Fruit fly (Drosophila melanogaster) whole organism, embryonic: ENCODE data around the gene CG42781.

ENCODE experiments used
- Antp ChIP-seq: fragments of 200-800 bp; sonication (Bioruptor generic); optimal IDR thresholded peaks from 3 replicates; lab custom pipeline; 2016; ENCODE audit warnings: missing biosample characterization, missing genetic modification characterization
- Atf-2 ChIP-seq: fragments of 200-800 bp; sonication (Bioruptor generic); optimal IDR thresholded peaks from 2 replicates; lab custom pipeline; 2016; ENCODE audit warnings: missing biosample characterization, missing genetic modification characterization
- B-H1 ChIP-seq: fragments of 200-800 bp; sonication (Bioruptor generic); IDR thresholded peaks from 3 replicates; pipeline ENCODE4 v1.3.6; 2022; ENCODE audit warnings: missing biosample characterization, missing genetic modification characterization
- CG10565 ChIP-seq: fragments of 200-800 bp; sonication (Bioruptor generic); optimal IDR thresholded peaks from 3 replicates; lab custom pipeline; 2016; ENCODE audit warnings: missing biosample characterization, mild to moderate bottlenecking, missing genetic modification characterization
- CG11398 ChIP-seq: fragments of 200-800 bp; sonication (Bioruptor generic); optimal IDR thresholded peaks from 2 replicates; lab custom pipeline; 2016; ENCODE audit warnings: missing biosample characterization, missing genetic modification characterization
- CG12071 ChIP-seq: fragments of 200-800 bp; sonication (Bioruptor generic); optimal IDR thresholded peaks from 3 replicates; lab custom pipeline; 2018; ENCODE audit warnings: missing biosample characterization, mild to moderate bottlenecking, missing genetic modification characterization
- CG12104 ChIP-seq: fragments of 200-800 bp; sonication (Bioruptor generic); optimal IDR thresholded peaks from 3 replicates; lab custom pipeline; 2016; ENCODE audit warnings: missing biosample characterization, missing genetic modification characterization
- CG12155 ChIP-seq: fragments of 200-800 bp; sonication (Bioruptor generic); optimal IDR thresholded peaks from 3 replicates; lab custom pipeline; 2016; ENCODE audit warnings: missing biosample characterization, missing genetic modification characterization
- CG14965 ChIP-seq: fragments of 200-800 bp; sonication (Bioruptor generic); optimal IDR thresholded peaks from 2 replicates; lab custom pipeline; 2016; ENCODE audit warnings: missing biosample characterization, missing genetic modification characterization, borderline replicate concordance
- CG15479 ChIP-seq: fragments of 200-800 bp; sonication (Bioruptor generic); optimal IDR thresholded peaks from 3 replicates; lab custom pipeline; 2019; ENCODE audit warnings: missing biosample characterization, mild to moderate bottlenecking, missing genetic modification characterization, moderate library complexity
- CG16815 ChIP-seq: fragments of 200-800 bp; sonication (Bioruptor generic); optimal IDR thresholded peaks from 3 replicates; lab custom pipeline; 2017; ENCODE audit warnings: missing biosample characterization, mild to moderate bottlenecking, missing genetic modification characterization
- CG17359 ChIP-seq: fragments of 200-800 bp; sonication (Bioruptor generic); optimal IDR thresholded peaks from 3 replicates; lab custom pipeline; 2018; ENCODE audit warnings: missing biosample characterization, mild to moderate bottlenecking, missing genetic modification characterization, moderate library complexity
- CG17612 ChIP-seq: fragments of 200-800 bp; sonication (Bioruptor generic); IDR thresholded peaks from 2 replicates; pipeline ENCODE4 v1.3.6; 2022; ENCODE audit warnings: missing biosample characterization, missing genetic modification characterization
- CG2199 ChIP-seq: fragments of 200-800 bp; sonication (Bioruptor generic); IDR thresholded peaks from 3 replicates; pipeline ENCODE4 v1.3.6; 2022; ENCODE audit warnings: missing biosample characterization, missing genetic modification characterization
- CG2712 ChIP-seq: fragments of 200-800 bp; optimal IDR thresholded peaks from 3 replicates; lab custom pipeline; 2019; ENCODE audit warnings: missing biosample characterization, mild to moderate bottlenecking, missing genetic modification characterization, moderate library complexity
- CG32767 ChIP-seq: fragments of 200-800 bp; sonication (Bioruptor generic); IDR thresholded peaks from 2 replicates; pipeline ENCODE4 v1.3.6; 2022; ENCODE audit warnings: missing biosample characterization, missing genetic modification characterization
- CG34422 ChIP-seq: fragments of 200-800 bp; sonication (Bioruptor generic); IDR thresholded peaks from 3 replicates; pipeline ENCODE4 v1.3.6; 2022; ENCODE audit warnings: missing biosample characterization, missing genetic modification characterization
- CG42726 ChIP-seq: fragments of 200-800 bp; sonication (Bioruptor generic); IDR thresholded peaks from 2 replicates; pipeline ENCODE4 v1.3.6; 2022; ENCODE audit warnings: missing biosample characterization, missing genetic modification characterization; ENCODE audit not compliant: partially characterized antibody
- CG4854 ChIP-seq: fragments of 200-800 bp; sonication (Bioruptor generic); optimal IDR thresholded peaks from 2 replicates; lab custom pipeline; 2016; ENCODE audit warnings: missing biosample characterization, missing genetic modification characterization, inconsistent platforms
- CG6683 ChIP-seq: fragments of 200-800 bp; sonication (Bioruptor generic); optimal IDR thresholded peaks from 2 replicates; lab custom pipeline; 2017; ENCODE audit warnings: missing biosample characterization, mild to moderate bottlenecking, missing genetic modification characterization, missing genetic modification reagents
- CG7357 ChIP-seq: fragments of 200-800 bp; sonication (Bioruptor generic); IDR thresholded peaks from 3 replicates; pipeline ENCODE4 v1.3.6; 2022; ENCODE audit warnings: missing biosample characterization, missing genetic modification characterization
- CG7556 ChIP-seq: fragments of 200-800 bp; sonication (Bioruptor generic); optimal IDR thresholded peaks from 2 replicates; lab custom pipeline; 2017; ENCODE audit warnings: missing biosample characterization, mild to moderate bottlenecking, missing genetic modification characterization
- CG7963 ChIP-seq: fragments of 200-800 bp; sonication (Bioruptor generic); IDR thresholded peaks from 3 replicates; pipeline ENCODE4 v1.3.6; 2022; ENCODE audit warnings: missing biosample characterization, missing genetic modification characterization; ENCODE audit not compliant: partially characterized antibody
- CG8765 ChIP-seq: fragments of 200-800 bp; sonication (Bioruptor generic); IDR thresholded peaks from 2 replicates; pipeline ENCODE4 v1.3.6; 2022; ENCODE audit warnings: missing biosample characterization, missing genetic modification characterization
- Doc2 ChIP-seq: fragments of 200-800 bp; sonication (Bioruptor generic); IDR thresholded peaks from 2 replicates; pipeline ENCODE4 v1.3.6; 2022; ENCODE audit warnings: missing biosample characterization, missing genetic modification characterization
- Dp ChIP-seq: fragments of 200-800 bp; sonication (Bioruptor generic); optimal IDR thresholded peaks from 2 replicates; lab custom pipeline; 2018; ENCODE audit warnings: missing biosample characterization, mild to moderate bottlenecking, missing genetic modification characterization, moderate library complexity
- Ets65A ChIP-seq: fragments of 200-800 bp; sonication (Bioruptor generic); peaks from one replicate; lab custom pipeline; 2016; ENCODE audit warnings: missing biosample characterization, missing genetic modification characterization
- NFAT ChIP-seq: fragments of 200-800 bp; sonication (Bioruptor generic); IDR thresholded peaks from 2 replicates; pipeline ENCODE4 v1.3.6; 2022; ENCODE audit warnings: missing biosample characterization, missing genetic modification characterization
- PHDP ChIP-seq: fragments of 200-800 bp; sonication (Bioruptor generic); optimal IDR thresholded peaks from 3 replicates; lab custom pipeline; 2018; ENCODE audit warnings: missing biosample characterization, mild to moderate bottlenecking, missing genetic modification characterization, moderate library complexity
- Ptx1 ChIP-seq: fragments of 200-800 bp; sonication (Bioruptor generic); IDR thresholded peaks from 2 replicates; pipeline ENCODE4 v1.3.6; 2022; ENCODE audit warnings: missing biosample characterization, missing genetic modification characterization
- cas ChIP-seq: fragments of 200-800 bp; sonication (Bioruptor generic); IDR thresholded peaks from 2 replicates; pipeline ENCODE4 v1.3.6; 2022; ENCODE audit warnings: missing biosample characterization, missing genetic modification characterization
- caup ChIP-seq: fragments of 200-800 bp; sonication (Bioruptor generic); optimal IDR thresholded peaks from 3 replicates; lab custom pipeline; 2017; ENCODE audit warnings: missing biosample characterization, mild to moderate bottlenecking, missing genetic modification characterization, moderate library complexity; ENCODE audit not compliant: severe bottlenecking
- dan ChIP-seq: fragments of 200-800 bp; sonication (Bioruptor generic); IDR thresholded peaks from 2 replicates; pipeline ENCODE4 v1.3.6; 2022; ENCODE audit warnings: missing biosample characterization, missing genetic modification characterization
- emc ChIP-seq: fragments of 200-800 bp; sonication (Bioruptor generic); optimal IDR thresholded peaks from 2 replicates; lab custom pipeline; 2016; ENCODE audit warnings: missing biosample characterization, missing genetic modification characterization
- fd96Cb ChIP-seq: fragments of 200-800 bp; sonication (Bioruptor generic); optimal IDR thresholded peaks from 2 replicates; lab custom pipeline; 2018; ENCODE audit warnings: missing biosample characterization, mild to moderate bottlenecking, missing genetic modification characterization, moderate library complexity
- grau ChIP-seq: fragments of 200-800 bp; optimal IDR thresholded peaks from 3 replicates; lab custom pipeline; 2019; ENCODE audit warnings: missing biosample characterization, mild to moderate bottlenecking, missing genetic modification characterization, moderate library complexity
- ham ChIP-seq: fragments of 200-800 bp; sonication (Bioruptor generic); IDR thresholded peaks from 2 replicates; pipeline ENCODE4 v1.3.6; 2022; ENCODE audit warnings: missing biosample characterization, missing genetic modification characterization
- her ChIP-seq: fragments of 200-800 bp; sonication (Bioruptor generic); optimal IDR thresholded peaks from 2 replicates; lab custom pipeline; 2016; ENCODE audit warnings: missing biosample characterization, missing genetic modification characterization
- hkb ChIP-seq, 2 experiments: fragments of 200-800 bp in 1 of 2; fragments of >200 bp in 1 of 2; sonication (Bioruptor generic) in 1 of 2; IDR thresholded peaks in 1 of 2; optimal IDR thresholded peaks in 1 of 2; 2 replicates each; pipeline versions ENCODE4 v1.3.6 to Lab custom; 2017 to 2022; ENCODE audit warnings: missing biosample characterization in 1 of 2, missing genetic modification characterization in 1 of 2
- lab ChIP-seq: fragments of 200-800 bp; sonication (Bioruptor generic); optimal IDR thresholded peaks from 3 replicates; lab custom pipeline; 2017; ENCODE audit warnings: missing biosample characterization, missing genetic modification characterization, mild to moderate bottlenecking, moderate library complexity, missing genetic modification reagents
- mld ChIP-seq: fragments of 200-800 bp; sonication (Bioruptor generic); IDR thresholded peaks from 3 replicates; pipeline ENCODE4 v1.3.6; 2022; ENCODE audit warnings: missing biosample characterization, missing genetic modification characterization; ENCODE audit not compliant: partially characterized antibody
- pho ChIP-seq: fragments of 200-800 bp; sonication (Bioruptor generic); optimal IDR thresholded peaks from 2 replicates; lab custom pipeline; 2016; ENCODE audit warnings: missing biosample characterization, missing genetic modification characterization
- ranshi ChIP-seq: fragments of 200-800 bp; sonication (Bioruptor generic); IDR thresholded peaks from 2 replicates; pipeline ENCODE4 v1.3.6; 2022; ENCODE audit warnings: missing biosample characterization, missing genetic modification characterization
- sens ChIP-seq: fragments of 200-800 bp; sonication (Bioruptor generic); peaks from one replicate; lab custom pipeline; 2016; ENCODE audit warnings: missing biosample characterization, missing genetic modification characterization
- sob ChIP-seq: fragments of 200-800 bp; sonication (Bioruptor generic); IDR thresholded peaks from 2 replicates; pipeline ENCODE4 v1.3.6; 2022; ENCODE audit warnings: missing biosample characterization, missing genetic modification characterization
- tup ChIP-seq: fragments of 200-800 bp; sonication (Bioruptor generic); optimal IDR thresholded peaks from 2 replicates; lab custom pipeline; 2016; ENCODE audit warnings: missing biosample characterization, mild to moderate bottlenecking, missing genetic modification characterization, moderate library complexity
- vnd ChIP-seq: fragments of 200-800 bp; sonication (Bioruptor generic); IDR thresholded peaks from 3 replicates; pipeline ENCODE4 v1.3.6; 2022; ENCODE audit warnings: missing biosample characterization, missing genetic modification characterization; ENCODE audit not compliant: partially characterized antibody
- vvl ChIP-seq: fragments of 200-800 bp; sonication (Bioruptor generic); IDR thresholded peaks from 2 replicates; pipeline ENCODE4 v1.3.6; 2022; ENCODE audit warnings: missing biosample characterization, missing genetic modification characterization

The CG42781 gene

DNA sequence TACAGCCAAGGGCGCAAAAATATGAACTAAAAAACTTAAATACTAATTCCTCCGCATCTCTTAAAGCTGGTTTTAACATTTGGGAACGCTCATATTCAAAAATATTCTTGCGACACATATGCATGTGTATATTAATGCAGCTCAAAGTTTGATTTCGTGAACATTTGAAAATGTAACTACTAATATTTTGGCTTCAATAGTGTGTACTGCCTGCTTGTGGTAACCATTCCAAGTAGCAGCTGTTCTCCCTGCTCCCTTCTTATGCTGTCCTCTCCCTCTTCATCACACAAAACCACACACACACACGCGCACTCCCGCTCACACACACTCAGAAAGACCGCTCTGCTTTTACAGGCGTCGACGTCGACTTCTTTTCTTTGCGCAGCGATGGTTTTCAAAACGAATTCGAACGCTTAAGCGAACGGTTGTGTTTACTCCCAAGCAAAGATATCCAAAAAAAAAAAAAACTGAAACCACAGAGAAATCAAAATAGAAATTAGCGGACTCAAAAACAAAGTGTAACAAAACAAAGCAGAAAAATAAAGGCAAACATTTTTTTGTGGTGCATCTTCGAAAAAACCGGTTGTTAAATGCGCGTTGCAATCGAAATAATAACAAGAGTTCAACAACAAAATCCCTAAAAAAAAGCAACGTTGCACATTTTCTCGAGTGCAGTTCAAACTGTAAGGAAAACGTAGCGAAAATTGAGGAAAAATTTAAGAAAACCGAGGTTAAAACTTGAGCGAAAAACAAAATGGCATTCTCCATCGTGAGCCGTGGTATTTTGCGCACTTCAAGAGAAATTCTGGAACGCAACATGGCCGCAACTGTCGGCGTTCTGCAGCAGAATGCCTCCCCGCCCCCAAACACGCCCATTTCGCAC is 45.6 kb downstream of the CG42781 start, which contains the start of gene CBP (continued):
- TF ChIP-seq emc (GFP tag; lab: Kevin White, UChicago) = peak; percentile 92
- peak; percentile 95 for TF ChIP-seq her
- peak; percentile 97 for TF ChIP-seq CG11398 (GFP tag; lab: Kevin White, UChicago)
- no peak for TF ChIP-seq mld (GFP tag; lab: Robert Waterston, UW)
- peak; percentile 99 for TF ChIP-seq CG17359 (tag; lab: Kevin White, UChicago)
- TF ChIP-seq CG17612 (GFP tag; lab: Robert Waterston, UW) = peak; percentile 86
- TF ChIP-seq Dp (GFP tag; lab: Kevin White, UChicago) = peak; percentile 26
- TF ChIP-seq Antp (GFP tag; lab: Kevin White, UChicago) = peak; percentile 98
- peak; percentile 80 for TF ChIP-seq NFAT (GFP tag; lab: Robert Waterston, UW)
- TF ChIP-seq sob (GFP tag; lab: Robert Waterston, UW) = peak; percentile 93
- TF ChIP-seq CG4854 = peak; percentile 95
- TF ChIP-seq CG12155 (GFP tag; lab: Kevin White, UChicago) = peak; percentile 93
- peak; percentile 96 for TF ChIP-seq caup (GFP tag; lab: Kevin White, UChicago)
- TF ChIP-seq grau (tag; lab: Kevin White, UChicago) = peak; percentile 97
- TF ChIP-seq cas (GFP tag; lab: Robert Waterston, UW) = peak; percentile 85
- TF ChIP-seq pho (GFP tag; lab: Kevin White, UChicago) = peak; percentile 93
- TF ChIP-seq CG32767 = peak; percentile 95
- peak; percentile 98 for TF ChIP-seq vvl (GFP tag; lab: Robert Waterston, UW)
- peak; percentile 74 for TF ChIP-seq CG15479 (GFP tag; lab: Kevin White, UChicago)
- TF ChIP-seq CG12071 (GFP tag; lab: Kevin White, UChicago) = peak; percentile 98
- peak; percentile 97 for TF ChIP-seq Atf-2 (GFP tag; lab: Kevin White, UChicago)
- TF ChIP-seq hkb (optimal IDR thresholded peaks at IDR 0.05; lab: Kevin White, UChicago) = no peak
- peak; percentile 98 for TF ChIP-seq hkb (GFP tag; IDR thresholded peaks at IDR 0.05; lab: Robert Waterston, UW)
- peak; percentile 98 for TF ChIP-seq lab (GFP tag; lab: Kevin White, UChicago)
- peak; percentile 90 for TF ChIP-seq CG7357 (GFP tag; lab: Robert Waterston, UW)
- peak; percentile 89; the same call in 1 of the 2 replicates for TF ChIP-seq dan (GFP tag; lab: Robert Waterston, UW)
- TF ChIP-seq B-H1 (GFP tag; lab: Robert Waterston, UW) = peak; percentile 94
- TF ChIP-seq vnd (GFP tag; lab: Robert Waterston, UW) = no peak
- TF ChIP-seq Ets65A = peak; percentile 99
- TF ChIP-seq fd96Cb (tag; lab: Kevin White, UChicago) = peak; percentile 99
- TF ChIP-seq ranshi = peak; percentile 94
- peak; percentile 99 for TF ChIP-seq CG2712 (tag; lab: Kevin White, UChicago)
- peak; percentile 29; the same call in 1 of the 2 replicates for TF ChIP-seq Doc2
- TF ChIP-seq CG10565 (GFP tag; lab: Kevin White, UChicago) = peak; percentile 93
- peak; percentile 100 for TF ChIP-seq sens (GFP tag; lab: Kevin White, UChicago)
- no peak for TF ChIP-seq CG42726 (GFP tag; lab: Robert Waterston, UW)
- TF ChIP-seq tup = peak; percentile 94
- TF ChIP-seq PHDP (tag; lab: Kevin White, UChicago) = peak; percentile 98
- TF ChIP-seq CG34422 = peak; percentile 95
- TF ChIP-seq CG16815 (GFP tag; lab: Kevin White, UChicago) = peak; percentile 97
- TF ChIP-seq CG12104 (GFP tag; lab: Kevin White, UChicago) = peak; percentile 97
- TF ChIP-seq Ptx1 (GFP tag; lab: Robert Waterston, UW) = peak; percentile 97
- peak; percentile 92 for TF ChIP-seq CG6683 (GFP tag; lab: Kevin White, UChicago)
- peak; percentile 79 for TF ChIP-seq CG14965 (GFP tag; lab: Kevin White, UChicago)
- peak; percentile 95 for TF ChIP-seq CG8765
- TF ChIP-seq CG7963 (GFP tag; lab: Robert Waterston, UW) = no peak
- TF ChIP-seq CG7556 (GFP tag; lab: Kevin White, UChicago) = peak; percentile 98
- peak; percentile 76 for TF ChIP-seq ham (GFP tag; lab: Robert Waterston, UW)
- peak; percentile 96 for TF ChIP-seq CG2199 (GFP tag; lab: Robert Waterston, UW)
